Fruit fly (Drosophila melanogaster): Measurements from ENCODE around the gene Lnk.

- TF ChIP-seq Pif1A (GFP tag; optimal IDR thresholded peaks at IDR 0.05): no peak
- TF ChIP-seq CG32121 (GFP tag; IDR thresholded peaks at IDR 0.05): no peak
- no peak for TF ChIP-seq rn (GFP tag; IDR thresholded peaks at IDR 0.05)
- no peak for TF ChIP-seq CG15710 (tag; optimal IDR thresholded peaks at IDR 0.05)
- TF ChIP-seq gl (tag; optimal IDR thresholded peaks at IDR 0.05): no peak
Observed at dm6 chr3R:25876639-25877038, 11.7 kb upstream of the Lnk start.

All from whole organism, pupa.